Worm (Caenorhabditis elegans) whole organism, L2 larva: ENCODE results near the gene srx-45.

Source experiments
- C34F6.9 ChIP-seq: fragments of 150-350 bp; optimal IDR thresholded peaks from 2 replicates; lab custom pipeline; 2014; ENCODE audit warnings: missing biosample characterization, missing genetic modification characterization
- F13H6.1 ChIP-seq: sonication (generic microtip); optimal IDR thresholded peaks from 2 replicates; lab custom pipeline; 2016; ENCODE audit warnings: missing genetic modification characterization, missing compliant biosample characterization
- R02D3.7 ChIP-seq: fragments of 150-350 bp; optimal IDR thresholded peaks from 2 replicates; lab custom pipeline; 2014; ENCODE audit warnings: missing biosample characterization, missing genetic modification characterization
- Y55F3AM.14 ChIP-seq: fragments of 200-800 bp; sonication (Bioruptor generic); optimal IDR thresholded peaks from 2 replicates; lab custom pipeline; 2018; ENCODE audit warnings: mild to moderate bottlenecking, missing genetic modification characterization, missing compliant biosample characterization
- ZK546.5 ChIP-seq: sonication (generic microtip); optimal IDR thresholded peaks from 2 replicates; lab custom pipeline; 2017; ENCODE audit warnings: missing biosample characterization, missing genetic modification characterization
- alr-1 ChIP-seq: fragments of 150-350 bp; optimal IDR thresholded peaks from 2 replicates; lab custom pipeline; 2014; ENCODE audit warnings: missing biosample characterization, missing genetic modification characterization
- aly-2 ChIP-seq: fragments of 150-350 bp; optimal IDR thresholded peaks from 2 replicates; lab custom pipeline; 2014; ENCODE audit warnings: missing biosample characterization, missing genetic modification characterization
- ama-1 ChIP-seq: fragments of 150-350 bp; optimal IDR thresholded peaks from 2 replicates; lab custom pipeline; 2018; ENCODE audit warnings: inconsistent platforms
- blmp-1 ChIP-seq: sonication (generic microtip); optimal IDR thresholded peaks from 2 replicates; lab custom pipeline; 2017; ENCODE audit warnings: missing genetic modification characterization, mild to moderate bottlenecking, missing compliant biosample characterization, antibody characterized with exemption, moderate library complexity; ENCODE audit not compliant: insufficient read depth
- ceh-16 ChIP-seq: fragments of 150-350 bp; optimal IDR thresholded peaks from 2 replicates; lab custom pipeline; 2014; ENCODE audit warnings: missing biosample characterization, missing genetic modification characterization
- ceh-82 ChIP-seq: fragments of 150-350 bp; optimal IDR thresholded peaks from 2 replicates; lab custom pipeline; 2014; ENCODE audit warnings: missing biosample characterization, missing genetic modification characterization
- dmd-4 ChIP-seq: sonication (generic microtip); optimal IDR thresholded peaks from 2 replicates; lab custom pipeline; 2017; ENCODE audit warnings: missing biosample characterization, missing genetic modification characterization
- elt-1 ChIP-seq: fragments of 150-350 bp; optimal IDR thresholded peaks from 2 replicates; lab custom pipeline; 2014; ENCODE audit warnings: missing biosample characterization, missing genetic modification characterization
- elt-3 ChIP-seq: sonication (generic microtip); optimal IDR thresholded peaks from 2 replicates; lab custom pipeline; 2017; ENCODE audit warnings: missing biosample characterization, missing genetic modification characterization
- fos-1 ChIP-seq: fragments of 150-350 bp; optimal IDR thresholded peaks from 2 replicates; lab custom pipeline; 2014; ENCODE audit warnings: missing biosample characterization, missing genetic modification characterization
- gmeb-1 ChIP-seq: fragments of 150-350 bp; optimal IDR thresholded peaks from 2 replicates; lab custom pipeline; 2014; ENCODE audit warnings: missing biosample characterization, missing genetic modification characterization
- lin-11 ChIP-seq: fragments of 150-350 bp; sonication (generic microtip); optimal IDR thresholded peaks from 2 replicates; lab custom pipeline; 2014; ENCODE audit warnings: missing biosample characterization, missing genetic modification characterization, inconsistent platforms, mixed read lengths
- lin-13 ChIP-seq: fragments of 150-350 bp; optimal IDR thresholded peaks from 2 replicates; lab custom pipeline; 2014; ENCODE audit warnings: missing biosample characterization, missing genetic modification reagents, missing genetic modification characterization
- lin-39 ChIP-seq: fragments of 150-350 bp; optimal IDR thresholded peaks from 2 replicates; lab custom pipeline; 2014; ENCODE audit warnings: missing biosample characterization, missing genetic modification reagents, missing genetic modification characterization
- lsy-2 ChIP-seq, 2 experiments: fragments of 150-350 bp in 1 of 2; sonication (generic microtip) in 1 of 2; optimal IDR thresholded peaks; 2 replicates each; lab custom pipeline; 2014 to 2017; ENCODE audit warnings: missing biosample characterization in 2 of 2, missing genetic modification characterization in 2 of 2
- mab-5 ChIP-seq: fragments of 150-350 bp; optimal IDR thresholded peaks from 2 replicates; lab custom pipeline; 2014; ENCODE audit warnings: missing biosample characterization, missing genetic modification characterization
- mbf-1 ChIP-seq: sonication (generic microtip); optimal IDR thresholded peaks from 2 replicates; lab custom pipeline; 2017; ENCODE audit warnings: missing biosample characterization, missing genetic modification characterization
- nhr-10 ChIP-seq: sonication (generic microtip); optimal IDR thresholded peaks from 2 replicates; lab custom pipeline; 2017; ENCODE audit warnings: missing biosample characterization, missing genetic modification characterization
- nhr-11 ChIP-seq: fragments of 150-350 bp; optimal IDR thresholded peaks from 2 replicates; lab custom pipeline; 2014; ENCODE audit warnings: missing biosample characterization, missing genetic modification characterization
- nhr-12 ChIP-seq: fragments of 150-350 bp; optimal IDR thresholded peaks from 2 replicates; lab custom pipeline; 2014; ENCODE audit warnings: missing biosample characterization, missing genetic modification characterization
- nhr-129 ChIP-seq: fragments of 150-350 bp; optimal IDR thresholded peaks from 2 replicates; lab custom pipeline; 2014; ENCODE audit warnings: missing biosample characterization, missing genetic modification characterization
- nhr-21 ChIP-seq: fragments of 150-350 bp; optimal IDR thresholded peaks from 2 replicates; lab custom pipeline; 2014; ENCODE audit warnings: missing biosample characterization, missing genetic modification characterization
- nhr-23 ChIP-seq: fragments of 150-350 bp; optimal IDR thresholded peaks from 2 replicates; lab custom pipeline; 2014; ENCODE audit warnings: missing biosample characterization, missing genetic modification reagents, missing genetic modification characterization
- nhr-237 ChIP-seq: fragments of 150-350 bp; optimal IDR thresholded peaks from 2 replicates; lab custom pipeline; 2014; ENCODE audit warnings: missing biosample characterization, missing genetic modification characterization
- nhr-25 ChIP-seq: fragments of 150-350 bp; sonication (generic microtip); optimal IDR thresholded peaks from 3 replicates; lab custom pipeline; 2014; ENCODE audit warnings: missing biosample characterization, missing genetic modification characterization
- nhr-6 ChIP-seq: fragments of 150-350 bp; optimal IDR thresholded peaks from 2 replicates; lab custom pipeline; 2014; ENCODE audit warnings: missing biosample characterization, missing genetic modification characterization
- nhr-77 ChIP-seq: fragments of 150-350 bp; optimal IDR thresholded peaks from 2 replicates; lab custom pipeline; 2014; ENCODE audit warnings: missing biosample characterization, missing genetic modification characterization
- peb-1 ChIP-seq: fragments of 150-350 bp; optimal IDR thresholded peaks from 2 replicates; lab custom pipeline; 2014; ENCODE audit warnings: missing biosample characterization, missing genetic modification characterization
- sem-4 ChIP-seq: fragments of 150-350 bp; optimal IDR thresholded peaks from 2 replicates; lab custom pipeline; 2014; ENCODE audit warnings: missing biosample characterization, missing genetic modification reagents, missing genetic modification characterization
- skn-1 ChIP-seq: sonication (generic microtip); optimal IDR thresholded peaks from 2 replicates; lab custom pipeline; 2017; ENCODE audit warnings: missing biosample characterization, missing genetic modification characterization
- sma-3 ChIP-seq: sonication (generic microtip); optimal IDR thresholded peaks from 2 replicates; lab custom pipeline; 2016; ENCODE audit warnings: missing genetic modification reagents, missing genetic modification characterization, missing compliant biosample characterization
- sma-9 ChIP-seq, 2 experiments: fragments of 150-350 bp in 1 of 2; sonication (generic microtip) in 1 of 2; optimal IDR thresholded peaks; 2 replicates each; lab custom pipeline; 2014 to 2016; ENCODE audit warnings: missing genetic modification characterization in 2 of 2, mild to moderate bottlenecking in 1 of 2, missing biosample characterization in 1 of 2, missing compliant biosample characterization in 1 of 2, missing genetic modification reagents in 1 of 2, moderate library complexity in 1 of 2
- snpc-4 ChIP-seq: fragments of 150-350 bp; optimal IDR thresholded peaks from 2 replicates; lab custom pipeline; 2014; ENCODE audit warnings: missing biosample characterization, missing genetic modification characterization
- unc-55 ChIP-seq: fragments of 150-350 bp; sonication (generic microtip); optimal IDR thresholded peaks from 3 replicates; lab custom pipeline; 2014; ENCODE audit warnings: missing biosample characterization, missing genetic modification reagents, missing genetic modification characterization
- zag-1 ChIP-seq: fragments of 150-350 bp; optimal IDR thresholded peaks from 2 replicates; lab custom pipeline; 2014; ENCODE audit warnings: missing biosample characterization, missing genetic modification characterization
- ztf-1 ChIP-seq: fragments of 200-800 bp; sonication (Bioruptor generic); conservative IDR thresholded peaks from 2 replicates; pipeline ENCODE4 v1.3.6; 2022; ENCODE audit warnings: missing genetic modification characterization, missing compliant biosample characterization
- ztf-11 ChIP-seq: sonication (generic microtip); optimal IDR thresholded peaks from 2 replicates; lab custom pipeline; 2017; ENCODE audit warnings: missing biosample characterization, missing genetic modification characterization
- ztf-4 ChIP-seq: fragments of 150-350 bp; optimal IDR thresholded peaks from 2 replicates; lab custom pipeline; 2014; ENCODE audit warnings: missing biosample characterization, missing genetic modification characterization

srx-45 gene

ce11 chrIII:9271389-9271918 is 35.0 kb downstream of the srx-45 start (continued):
- no peak for TF ChIP-seq ama-1 (lab: Kevin White, UChicago)
- TF ChIP-seq ztf-4: no peak
- no peak for TF ChIP-seq snpc-4 (tag; lab: Kevin White, UChicago)
- no peak for TF ChIP-seq dmd-4 (tag; lab: Kevin White, UChicago)

ce11 chrIII:9270183-9270582 is 36.3 kb downstream of the srx-45 start:
- TF ChIP-seq aly-2 (tag; lab: Kevin White, UChicago) (no peak), mab-5 (tag; lab: Kevin White, UChicago) (peak; percentile 40), peb-1 (no peak), ceh-16 (tag; lab: Kevin White, UChicago) (no peak), zag-1 (tag; lab: Kevin White, UChicago) (peak; percentile 36), F13H6.1 (tag; lab: Kevin White, UChicago) (peak; percentile 2), lin-39 (tag; lab: Kevin White, UChicago) (no peak), fos-1 (tag; lab: Kevin White, UChicago) (peak; percentile 21), ZK546.5 (no peak), unc-55 (GFP tag; lab: Kevin White, UChicago) (peak; percentile 69), sma-9 (GFP tag; optimal IDR thresholded peaks at IDR 0.05; lab: Kevin White, UChicago) (peak; percentile 21), sma-9 (tag; optimal IDR thresholded peaks at IDR 0.05; lab: Kevin White, UChicago) (no peak), nhr-237 (no peak)

- TF ChIP-seq sem-4 (tag; lab: Kevin White, UChicago): peak; percentile 60
- peak; percentile 16 for TF ChIP-seq nhr-129
- TF ChIP-seq lsy-2 (tag; optimal IDR thresholded peaks at IDR 0.05; lab: Kevin White, UChicago): peak in 1 of 2 experiments; percentile 19
- peak; percentile 38 for TF ChIP-seq gmeb-1
- no peak for TF ChIP-seq nhr-23
- TF ChIP-seq ztf-1: no peak
- TF ChIP-seq nhr-77 (tag; lab: Kevin White, UChicago): no peak
- TF ChIP-seq ZK546.5: no peak
- TF ChIP-seq lin-11 (tag; lab: Kevin White, UChicago): no peak
- no peak for TF ChIP-seq lin-13 (GFP tag; lab: Kevin White, UChicago)
- peak; percentile 57 for TF ChIP-seq sma-3 (GFP tag; lab: Kevin White, UChicago)
- no peak for TF ChIP-seq nhr-11 (tag; lab: Kevin White, UChicago)
- no peak for TF ChIP-seq nhr-6
- TF ChIP-seq elt-1: no peak
- no peak for TF ChIP-seq peb-1
- no peak for TF ChIP-seq ztf-11 (tag; lab: Kevin White, UChicago)
- TF ChIP-seq zag-1 (tag; lab: Kevin White, UChicago): no peak
- TF ChIP-seq nhr-10 (tag; lab: Kevin White, UChicago): no peak
- TF ChIP-seq ama-1 (lab: Kevin White, UChicago): no peak
- TF ChIP-seq fos-1 (tag; lab: Kevin White, UChicago): peak; percentile 36
- no peak for TF ChIP-seq alr-1
- TF ChIP-seq Y55F3AM.14 (GFP tag; lab: Kevin White, UChicago): no peak
- peak; percentile 56 for TF ChIP-seq blmp-1 (tag; lab: Kevin White, UChicago)
- peak; percentile 66 for TF ChIP-seq nhr-25 (tag; lab: Kevin White, UChicago)
- TF ChIP-seq C34F6.9 (tag; lab: Kevin White, UChicago): no peak
- no peak for TF ChIP-seq elt-3
- TF ChIP-seq F13H6.1 (tag; lab: Kevin White, UChicago): peak; percentile 8
- no peak for TF ChIP-seq ceh-16 (tag; lab: Kevin White, UChicago)
- no peak for TF ChIP-seq R02D3.7 (tag; lab: Kevin White, UChicago)
- TF ChIP-seq skn-1: no peak
- TF ChIP-seq sma-9 (GFP tag; optimal IDR thresholded peaks at IDR 0.05; lab: Kevin White, UChicago): peak; percentile 60
- no peak for TF ChIP-seq sma-9 (tag; optimal IDR thresholded peaks at IDR 0.05; lab: Kevin White, UChicago)
- TF ChIP-seq nhr-21 (tag; lab: Kevin White, UChicago): peak; percentile 49
- no peak for TF ChIP-seq ceh-82 (tag; lab: Kevin White, UChicago)
- no peak for TF ChIP-seq nhr-12
- no peak for TF ChIP-seq mbf-1 (tag; lab: Kevin White, UChicago)
These were observed 37.5 kb downstream of the srx-45 start, which contains the start of gene clip-1 for ce11 chrIII:9269012-9269471. clip-1 (minus strand) TSS chrIII:9269062.
